Fruit fly (Drosophila melanogaster) whole organism: ENCODE data around the gene Tao.

Experiments used
- Dll ChIP-seq: fragments of >200 bp; optimal IDR thresholded peaks from 2 replicates; lab custom pipeline; 2017
- psq ChIP-seq: fragments of >200 bp; optimal IDR thresholded peaks from 2 replicates; lab custom pipeline; 2017

DNA sequence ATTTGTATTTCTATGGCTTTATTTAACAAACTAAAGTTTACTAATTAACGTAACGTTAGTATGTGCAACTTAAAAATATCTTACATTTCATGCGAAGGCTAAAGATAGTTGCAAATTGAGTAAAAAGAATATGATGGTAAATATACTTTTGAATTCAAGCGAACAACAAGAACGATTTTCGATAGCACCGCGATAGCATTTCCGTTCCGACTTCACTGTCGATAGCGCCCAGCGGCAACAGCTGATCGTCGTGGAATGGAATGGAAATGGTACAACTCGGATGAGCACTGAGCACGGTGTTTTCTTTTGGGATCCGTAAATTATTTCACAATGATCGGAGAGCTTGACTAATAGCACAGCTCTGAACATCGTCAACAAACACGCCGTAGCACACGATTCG is 33.9 kb upstream of the Tao start:
- TF ChIP-seq Dll (no peak), psq (lab: Kevin White, UChicago) (no peak)
